Fruit fly (Drosophila melanogaster) whole organism, prepupa: Measurements from ENCODE around the gene mRpL39.

Experiments used
- Blimp-1 ChIP-seq: fragments of 200-800 bp; sonication (Bioruptor generic); optimal IDR thresholded peaks from 3 replicates; lab custom pipeline; 2017; ENCODE audit warnings: missing biosample characterization, missing genetic modification characterization, mild to moderate bottlenecking, moderate library complexity, missing genetic modification reagents
- CG10631 ChIP-seq: fragments of 200-800 bp; sonication (Bioruptor generic); optimal IDR thresholded peaks from 2 replicates; lab custom pipeline; 2016; ENCODE audit warnings: missing biosample characterization, missing genetic modification characterization
- CG10669 ChIP-seq: fragments of 200-800 bp; sonication (Bioruptor generic); optimal IDR thresholded peaks from 3 replicates; lab custom pipeline; 2018; ENCODE audit warnings: missing biosample characterization, mild to moderate bottlenecking, missing genetic modification characterization, moderate library complexity
- CG11294 ChIP-seq: fragments of 200-800 bp; sonication (Bioruptor generic); IDR thresholded peaks from 2 replicates; pipeline ENCODE4 v1.3.6; 2022; ENCODE audit warnings: missing biosample characterization, missing genetic modification characterization
- CG11762 ChIP-seq: fragments of 200-800 bp; sonication (Bioruptor generic); optimal IDR thresholded peaks from 3 replicates; lab custom pipeline; 2016; ENCODE audit warnings: missing biosample characterization, missing genetic modification characterization; ENCODE audit not compliant: insufficient read depth
- CG15336 ChIP-seq: fragments of 200-800 bp; sonication (Bioruptor generic); IDR thresholded peaks from 2 replicates; pipeline ENCODE4 v1.3.6; 2022; ENCODE audit warnings: missing biosample characterization, missing genetic modification characterization
- CG1621 ChIP-seq: fragments of 200-800 bp; sonication (Bioruptor generic); optimal IDR thresholded peaks from 3 replicates; lab custom pipeline; 2018; ENCODE audit warnings: missing biosample characterization, mild to moderate bottlenecking, missing genetic modification characterization
- CG16779 ChIP-seq: fragments of 200-800 bp; sonication (Bioruptor generic); optimal IDR thresholded peaks from 3 replicates; lab custom pipeline; 2017; ENCODE audit warnings: missing biosample characterization, mild to moderate bottlenecking, missing genetic modification characterization
- CG3032 ChIP-seq: fragments of 200-800 bp; optimal IDR thresholded peaks from 2 replicates; lab custom pipeline; 2019; ENCODE audit warnings: missing biosample characterization, mild to moderate bottlenecking, missing genetic modification characterization, moderate library complexity
- CG31627 ChIP-seq: fragments of 200-800 bp; sonication (Bioruptor generic); optimal IDR thresholded peaks from 3 replicates; lab custom pipeline; 2016; ENCODE audit warnings: missing biosample characterization, missing genetic modification characterization
- CG32006 ChIP-seq: fragments of 200-800 bp; sonication (Bioruptor generic); optimal IDR thresholded peaks from 3 replicates; lab custom pipeline; 2017; ENCODE audit warnings: missing biosample characterization, mild to moderate bottlenecking, missing genetic modification characterization
- CG34406 ChIP-seq: fragments of 200-800 bp; sonication (Bioruptor generic); optimal IDR thresholded peaks from 3 replicates; lab custom pipeline; 2016; ENCODE audit warnings: missing biosample characterization, missing genetic modification characterization
- CG3919 ChIP-seq: fragments of 200-800 bp; sonication (Bioruptor generic); optimal IDR thresholded peaks from 3 replicates; lab custom pipeline; 2016; ENCODE audit warnings: missing biosample characterization, missing genetic modification characterization
- CG6792 ChIP-seq: fragments of 200-800 bp; sonication (Bioruptor generic); optimal IDR thresholded peaks from 3 replicates; lab custom pipeline; 2016; ENCODE audit warnings: missing biosample characterization, missing genetic modification characterization
- CG6808 ChIP-seq: fragments of 200-800 bp; sonication (Bioruptor generic); optimal IDR thresholded peaks from 3 replicates; lab custom pipeline; 2017; ENCODE audit warnings: missing biosample characterization, missing genetic modification characterization, mild to moderate bottlenecking, moderate library complexity, missing genetic modification reagents
- CG6854 ChIP-seq: fragments of 200-800 bp; sonication (Bioruptor generic); optimal IDR thresholded peaks from 2 replicates; lab custom pipeline; 2017; ENCODE audit warnings: missing biosample characterization, mild to moderate bottlenecking, missing genetic modification characterization
- CG7368 ChIP-seq: fragments of 200-800 bp; sonication (Bioruptor generic); optimal IDR thresholded peaks from 3 replicates; lab custom pipeline; 2016; ENCODE audit warnings: missing biosample characterization, missing genetic modification characterization
- CG8119 ChIP-seq: fragments of 200-800 bp; sonication (Bioruptor generic); IDR thresholded peaks from 3 replicates; pipeline ENCODE4 v1.3.6; 2022; ENCODE audit warnings: missing biosample characterization, missing genetic modification characterization
- CG8319 ChIP-seq: fragments of 200-800 bp; sonication (Bioruptor generic); optimal IDR thresholded peaks from 3 replicates; lab custom pipeline; 2016; ENCODE audit warnings: missing biosample characterization, missing genetic modification characterization
- CG8632 ChIP-seq: fragments of 200-800 bp; sonication (Bioruptor generic); optimal IDR thresholded peaks from 3 replicates; lab custom pipeline; 2016; ENCODE audit warnings: missing biosample characterization, missing genetic modification characterization
- CG9139 ChIP-seq: fragments of 200-800 bp; sonication (Bioruptor generic); optimal IDR thresholded peaks from 3 replicates; lab custom pipeline; 2017; ENCODE audit warnings: missing biosample characterization, mild to moderate bottlenecking, missing genetic modification characterization
- Eip75B ChIP-seq: fragments of 200-800 bp; sonication (Bioruptor generic); optimal IDR thresholded peaks from 3 replicates; lab custom pipeline; 2016; ENCODE audit warnings: missing biosample characterization, missing genetic modification characterization
- Eip78C ChIP-seq: fragments of 200-800 bp; sonication (Bioruptor generic); peaks from one replicate; lab custom pipeline; 2016; ENCODE audit warnings: missing biosample characterization, missing genetic modification characterization
- Eip93F ChIP-seq: fragments of 200-800 bp; sonication (Bioruptor generic); optimal IDR thresholded peaks from 2 replicates; lab custom pipeline; 2016; ENCODE audit warnings: missing biosample characterization, mild to moderate bottlenecking, missing genetic modification characterization
- Ets21C ChIP-seq: fragments of 200-800 bp; sonication (Bioruptor generic); optimal IDR thresholded peaks from 3 replicates; lab custom pipeline; 2016; ENCODE audit warnings: missing biosample characterization, missing genetic modification characterization
- Ets96B ChIP-seq: fragments of 200-800 bp; optimal IDR thresholded peaks from 2 replicates; lab custom pipeline; 2019; ENCODE audit warnings: missing biosample characterization, mild to moderate bottlenecking, missing genetic modification characterization, moderate library complexity
- Gug ChIP-seq: fragments of 200-800 bp; sonication (Bioruptor generic); IDR thresholded peaks from 2 replicates; pipeline ENCODE4 v1.3.6; 2022; ENCODE audit warnings: missing biosample characterization, missing genetic modification characterization
- Hr39 ChIP-seq: fragments of 200-800 bp; sonication (Bioruptor generic); optimal IDR thresholded peaks from 2 replicates; lab custom pipeline; 2016; ENCODE audit warnings: missing biosample characterization, missing genetic modification characterization
- Hr4 ChIP-seq: fragments of 200-800 bp; sonication (Bioruptor generic); optimal IDR thresholded peaks from 3 replicates; lab custom pipeline; 2016; ENCODE audit warnings: missing biosample characterization, missing genetic modification characterization
- Met ChIP-seq: fragments of 200-800 bp; sonication (Bioruptor generic); optimal IDR thresholded peaks from 3 replicates; lab custom pipeline; 2016; ENCODE audit warnings: missing biosample characterization, missing genetic modification characterization
- OdsH ChIP-seq: fragments of 200-800 bp; sonication (Bioruptor generic); optimal IDR thresholded peaks from 3 replicates; lab custom pipeline; 2016; ENCODE audit warnings: missing biosample characterization, missing genetic modification characterization
- Smox ChIP-seq: fragments of 200-800 bp; sonication (Bioruptor generic); optimal IDR thresholded peaks from 3 replicates; lab custom pipeline; 2016; ENCODE audit warnings: missing biosample characterization, missing genetic modification characterization
- Sox102F ChIP-seq: fragments of 200-800 bp; sonication (Bioruptor generic); optimal IDR thresholded peaks from 2 replicates; lab custom pipeline; 2016; ENCODE audit warnings: missing biosample characterization, mild to moderate bottlenecking, missing genetic modification characterization
- Sox14 ChIP-seq: fragments of 200-800 bp; sonication (Bioruptor generic); optimal IDR thresholded peaks from 3 replicates; lab custom pipeline; 2016; ENCODE audit warnings: missing biosample characterization, missing genetic modification characterization
- Sox15 ChIP-seq: fragments of 200-800 bp; sonication (Bioruptor generic); optimal IDR thresholded peaks from 3 replicates; lab custom pipeline; 2016; ENCODE audit warnings: missing biosample characterization, missing genetic modification characterization
- achi ChIP-seq: fragments of 200-800 bp; sonication (Bioruptor generic); optimal IDR thresholded peaks from 3 replicates; lab custom pipeline; 2016; ENCODE audit warnings: missing biosample characterization, missing genetic modification characterization
- acj6 ChIP-seq: fragments of 200-800 bp; sonication (Bioruptor generic); optimal IDR thresholded peaks from 3 replicates; lab custom pipeline; 2016; ENCODE audit warnings: missing biosample characterization, missing genetic modification characterization
- cyc ChIP-seq: fragments of 200-800 bp; sonication (Bioruptor generic); optimal IDR thresholded peaks from 3 replicates; lab custom pipeline; 2016; ENCODE audit warnings: missing biosample characterization, missing genetic modification characterization
- dac ChIP-seq: fragments of 200-800 bp; sonication (Bioruptor generic); optimal IDR thresholded peaks from 2 replicates; lab custom pipeline; 2017; ENCODE audit warnings: missing biosample characterization, mild to moderate bottlenecking, missing genetic modification characterization
- eg ChIP-seq: fragments of 200-800 bp; sonication (Bioruptor generic); IDR thresholded peaks from 3 replicates; pipeline ENCODE4 v1.3.6; 2022; ENCODE audit warnings: missing biosample characterization, missing genetic modification characterization
- fd59A ChIP-seq: fragments of 200-800 bp; sonication (Bioruptor generic); optimal IDR thresholded peaks from 2 replicates; lab custom pipeline; 2017; ENCODE audit warnings: missing biosample characterization, mild to moderate bottlenecking, missing genetic modification characterization, missing genetic modification reagents
- lz ChIP-seq: fragments of 200-800 bp; sonication (Bioruptor generic); optimal IDR thresholded peaks from 3 replicates; lab custom pipeline; 2016; ENCODE audit warnings: missing biosample characterization, missing genetic modification characterization
- net ChIP-seq: fragments of 200-800 bp; sonication (Bioruptor generic); optimal IDR thresholded peaks from 3 replicates; lab custom pipeline; 2016; ENCODE audit warnings: missing biosample characterization, missing genetic modification characterization
- salr ChIP-seq, 2 experiments: fragments of 200-800 bp; sonication (Bioruptor generic); optimal IDR thresholded peaks; 3 replicates each; lab custom pipeline; 2016 to 2018; ENCODE audit warnings: missing biosample characterization in 2 of 2, missing genetic modification characterization in 2 of 2, mild to moderate bottlenecking in 1 of 2
- ss ChIP-seq, 2 experiments: fragments of 200-800 bp; sonication (Bioruptor generic); optimal IDR thresholded peaks; 2 replicates in 1 of 2; 3 replicates in 1 of 2; lab custom pipeline; 2017 to 2018; ENCODE audit warnings: mild to moderate bottlenecking in 2 of 2, missing biosample characterization in 2 of 2, missing genetic modification characterization in 2 of 2, moderate library complexity in 1 of 2
- svp ChIP-seq: fragments of 200-800 bp; sonication (Bioruptor generic); peaks from one replicate; lab custom pipeline; 2016; ENCODE audit warnings: missing biosample characterization, missing genetic modification characterization
- topi ChIP-seq: fragments of 200-800 bp; sonication (Bioruptor generic); optimal IDR thresholded peaks from 3 replicates; lab custom pipeline; 2016; ENCODE audit warnings: missing biosample characterization, missing genetic modification characterization

mRpL39 gene

dm6 chr3L:15005774-15006173, 6.3 kb upstream of the mRpL39 start (continued):
- TF ChIP-seq Ets21C (no peak), CG6808 (GFP tag; lab: Kevin White, UChicago) (peak; percentile 61), CG7368 (GFP tag; lab: Kevin White, UChicago) (peak; percentile 5), CG9139 (GFP tag; lab: Kevin White, UChicago) (no peak), CG10631 (GFP tag; lab: Kevin White, UChicago) (peak; percentile 67), acj6 (GFP tag; lab: Kevin White, UChicago) (peak; percentile 35), Sox102F (GFP tag; lab: Kevin White, UChicago) (no peak), CG10669 (GFP tag; lab: Kevin White, UChicago) (peak; percentile 51), CG8119 (no peak), CG1621 (tag; lab: Kevin White, UChicago) (peak; percentile 1), CG15336 (GFP tag; lab: Robert Waterston, UW) (peak; percentile 43), svp (GFP tag; lab: Kevin White, UChicago) (no peak), CG16779 (tag; lab: Kevin White, UChicago) (peak; percentile 8), Sox15 (no peak), cyc (GFP tag; lab: Kevin White, UChicago) (no peak), CG31627 (GFP tag; lab: Kevin White, UChicago) (peak; percentile 2), achi (GFP tag; lab: Kevin White, UChicago) (peak; percentile 46), Met (GFP tag; lab: Kevin White, UChicago) (peak; percentile 9), CG11762 (GFP tag; lab: Kevin White, UChicago) (no peak)
- TF ChIP-seq, all 60 proteins: peak for 34

- TF ChIP-seq CG15336 (GFP tag; lab: Robert Waterston, UW) (peak; percentile 76), salr (GFP tag; optimal IDR thresholded peaks at IDR 0.05; lab: Kevin White, UChicago) (peak in 1 of 2 experiments; percentile 6), Eip93F (no peak), CG6854 (no peak), Hr4 (peak; percentile 67), ss (GFP tag; optimal IDR thresholded peaks at IDR 0.05; lab: Kevin White, UChicago) (no peak), svp (GFP tag; lab: Kevin White, UChicago) (peak; percentile 72), CG3919 (peak; percentile 79), Eip78C (peak; percentile 90), CG11294 (GFP tag; lab: Robert Waterston, UW) (peak; percentile 34; the same call in 1 of the 2 replicates), CG34406 (peak; percentile 52), CG11762 (GFP tag; lab: Kevin White, UChicago) (peak; percentile 59), CG32006 (GFP tag; lab: Kevin White, UChicago) (no peak), Eip75B (GFP tag; lab: Kevin White, UChicago) (peak; percentile 62), CG7368 (GFP tag; lab: Kevin White, UChicago) (peak; percentile 43), acj6 (GFP tag; lab: Kevin White, UChicago) (peak; percentile 52), CG6808 (GFP tag; lab: Kevin White, UChicago) (no peak), CG10669 (GFP tag; lab: Kevin White, UChicago) (peak; percentile 59), net (peak; percentile 56), eg (GFP tag; lab: Robert Waterston, UW) (peak; percentile 78), Hr39 (GFP tag; lab: Kevin White, UChicago) (peak; percentile 64), Blimp-1 (GFP tag; lab: Kevin White, UChicago) (no peak), CG1621 (tag; lab: Kevin White, UChicago) (peak; percentile 22), CG31627 (GFP tag; lab: Kevin White, UChicago) (peak; percentile 39), topi (peak; percentile 56), CG8119 (peak; percentile 80), fd59A (GFP tag; lab: Kevin White, UChicago) (no peak), Smox (GFP tag; lab: Kevin White, UChicago) (peak; percentile 46), CG3032 (tag; lab: Kevin White, UChicago) (peak; percentile 16), achi (GFP tag; lab: Kevin White, UChicago) (peak; percentile 63), lz (peak; percentile 55), CG8319 (GFP tag; lab: Kevin White, UChicago) (peak; percentile 27), dac (peak; percentile 9), CG6792 (GFP tag; lab: Kevin White, UChicago) (peak; percentile 32), Sox14 (GFP tag; lab: Kevin White, UChicago) (peak; percentile 64), CG8632 (GFP tag; lab: Kevin White, UChicago) (peak; percentile 6), Gug (GFP tag; lab: Robert Waterston, UW) (peak; percentile 34; the same call in 1 of the 2 replicates), Ets96B (tag; lab: Kevin White, UChicago) (peak; percentile 57), Sox102F (GFP tag; lab: Kevin White, UChicago) (peak; percentile 63), CG9139 (GFP tag; lab: Kevin White, UChicago) (no peak), OdsH (GFP tag; lab: Kevin White, UChicago) (no peak), Ets21C (no peak), Sox15 (no peak), CG16779 (tag; lab: Kevin White, UChicago) (no peak)
Observed at dm6 chr3L:15005085-15005484, 5.6 kb upstream of the mRpL39 start.
